Worm (Caenorhabditis elegans) whole organism, L2 larva: ENCODE data around the gene moma-1.

Experiments
- R02D3.7 ChIP-seq: fragments of 150-350 bp; optimal IDR thresholded peaks from 2 replicates; lab custom pipeline; 2014; ENCODE audit warnings: missing biosample characterization, missing genetic modification characterization
- ZK546.5 ChIP-seq: sonication (generic microtip); optimal IDR thresholded peaks from 2 replicates; lab custom pipeline; 2017; ENCODE audit warnings: missing biosample characterization, missing genetic modification characterization
- alr-1 ChIP-seq: fragments of 150-350 bp; optimal IDR thresholded peaks from 2 replicates; lab custom pipeline; 2014; ENCODE audit warnings: missing biosample characterization, missing genetic modification characterization
- aly-2 ChIP-seq: fragments of 150-350 bp; optimal IDR thresholded peaks from 2 replicates; lab custom pipeline; 2014; ENCODE audit warnings: missing biosample characterization, missing genetic modification characterization
- ceh-82 ChIP-seq: fragments of 150-350 bp; optimal IDR thresholded peaks from 2 replicates; lab custom pipeline; 2014; ENCODE audit warnings: missing biosample characterization, missing genetic modification characterization
- crh-2 ChIP-seq: sonication (generic microtip); optimal IDR thresholded peaks from 2 replicates; lab custom pipeline; 2017; ENCODE audit warnings: missing biosample characterization, missing genetic modification characterization
- egl-27 ChIP-seq: sonication (generic microtip); optimal IDR thresholded peaks from 3 replicates; lab custom pipeline; 2017; ENCODE audit warnings: missing biosample characterization, missing genetic modification reagents, missing genetic modification characterization
- elt-1 ChIP-seq: fragments of 150-350 bp; optimal IDR thresholded peaks from 2 replicates; lab custom pipeline; 2014; ENCODE audit warnings: missing biosample characterization, missing genetic modification characterization
- gmeb-1 ChIP-seq: fragments of 150-350 bp; optimal IDR thresholded peaks from 2 replicates; lab custom pipeline; 2014; ENCODE audit warnings: missing biosample characterization, missing genetic modification characterization
- lin-13 ChIP-seq: fragments of 150-350 bp; optimal IDR thresholded peaks from 2 replicates; lab custom pipeline; 2014; ENCODE audit warnings: missing biosample characterization, missing genetic modification reagents, missing genetic modification characterization
- lin-39 ChIP-seq: fragments of 150-350 bp; optimal IDR thresholded peaks from 2 replicates; lab custom pipeline; 2014; ENCODE audit warnings: missing biosample characterization, missing genetic modification reagents, missing genetic modification characterization
- lsy-2 ChIP-seq, 2 experiments: fragments of 150-350 bp in 1 of 2; sonication (generic microtip) in 1 of 2; optimal IDR thresholded peaks; 2 replicates each; lab custom pipeline; 2014 to 2017; ENCODE audit warnings: missing biosample characterization in 2 of 2, missing genetic modification characterization in 2 of 2
- nhr-6 ChIP-seq: fragments of 150-350 bp; optimal IDR thresholded peaks from 2 replicates; lab custom pipeline; 2014; ENCODE audit warnings: missing biosample characterization, missing genetic modification characterization
- sem-4 ChIP-seq: fragments of 150-350 bp; optimal IDR thresholded peaks from 2 replicates; lab custom pipeline; 2014; ENCODE audit warnings: missing biosample characterization, missing genetic modification reagents, missing genetic modification characterization
- skn-1 ChIP-seq: sonication (generic microtip); optimal IDR thresholded peaks from 2 replicates; lab custom pipeline; 2017; ENCODE audit warnings: missing biosample characterization, missing genetic modification characterization
- unc-39 ChIP-seq: fragments of 150-350 bp; optimal IDR thresholded peaks from 2 replicates; lab custom pipeline; 2014; ENCODE audit warnings: missing biosample characterization, missing genetic modification characterization

moma-1 gene

ce11 chrIII:802041-802440, 50.2 kb downstream of the moma-1 start:
- TF ChIP-seq R02D3.7 (tag; lab: Kevin White, UChicago) (no peak), aly-2 (tag; lab: Kevin White, UChicago) (no peak), gmeb-1 (tag; lab: Kevin White, UChicago) (no peak), skn-1 (no peak), lsy-2 (tag; optimal IDR thresholded peaks at IDR 0.05; lab: Kevin White, UChicago) (no peak), alr-1 (no peak), elt-1 (tag; lab: Kevin White, UChicago) (no peak), sem-4 (tag; lab: Kevin White, UChicago) (no peak), egl-27 (tag; lab: Kevin White, UChicago) (no peak), crh-2 (no peak), lin-39 (tag; lab: Kevin White, UChicago) (no peak), lin-13 (no peak), ZK546.5 (tag; lab: Kevin White, UChicago) (no peak), ceh-82 (no peak), unc-39 (tag; lab: Kevin White, UChicago) (no peak), nhr-6 (tag; lab: Kevin White, UChicago) (no peak)
- TF ChIP-seq, all 48 proteins: peak for 0
